Worm (Caenorhabditis elegans) whole organism, mixed stage, embryonic: ENCODE measurements around the gene gly-11.

Source experiments
- bed-3 ChIP-seq: fragments of 200-800 bp; sonication (Bioruptor generic); optimal IDR thresholded peaks from 3 replicates; lab custom pipeline; 2018; ENCODE audit warnings: mild to moderate bottlenecking, missing genetic modification characterization, moderate library complexity, missing compliant biosample characterization
- blmp-1 ChIP-seq: fragments of 150-350 bp; optimal IDR thresholded peaks from 2 replicates; lab custom pipeline; 2014; ENCODE audit warnings: missing biosample characterization, missing genetic modification characterization
- ceh-83 ChIP-seq: fragments of 200-800 bp; sonication (Bioruptor generic); optimal IDR thresholded peaks from 2 replicates; lab custom pipeline; 2018; ENCODE audit warnings: mild to moderate bottlenecking, missing genetic modification characterization, missing compliant biosample characterization
- ces-1 ChIP-seq: fragments of 150-350 bp; optimal IDR thresholded peaks from 2 replicates; lab custom pipeline; 2014; ENCODE audit warnings: missing biosample characterization, missing genetic modification reagents, missing genetic modification characterization
- cnd-1 ChIP-seq: fragments of 200-800 bp; sonication (Bioruptor generic); optimal IDR thresholded peaks from 2 replicates; lab custom pipeline; 2018; ENCODE audit warnings: mild to moderate bottlenecking, missing genetic modification characterization, missing compliant biosample characterization
- drap-1 ChIP-seq: fragments of 200-800 bp; sonication (Bioruptor generic); optimal IDR thresholded peaks from 3 replicates; lab custom pipeline; 2018; ENCODE audit warnings: mild to moderate bottlenecking, missing genetic modification characterization, missing compliant biosample characterization
- elt-1 ChIP-seq: sonication (generic microtip); optimal IDR thresholded peaks from 2 replicates; lab custom pipeline; 2017; ENCODE audit warnings: missing genetic modification characterization, mild to moderate bottlenecking, missing compliant biosample characterization, antibody characterized with exemption, moderate library complexity, borderline replicate concordance; ENCODE audit not compliant: insufficient read depth
- elt-3 ChIP-seq: fragments of 150-350 bp; optimal IDR thresholded peaks from 2 replicates; lab custom pipeline; 2014; ENCODE audit warnings: missing biosample characterization, missing genetic modification characterization
- ham-2 ChIP-seq: fragments of 200-800 bp; sonication (Bioruptor generic); optimal IDR thresholded peaks from 2 replicates; lab custom pipeline; 2018; ENCODE audit warnings: mild to moderate bottlenecking, missing genetic modification characterization, missing compliant biosample characterization
- hlh-1 ChIP-seq: fragments of 150-350 bp; optimal IDR thresholded peaks from 2 replicates; lab custom pipeline; 2014; ENCODE audit warnings: missing biosample characterization, missing genetic modification reagents, missing genetic modification characterization
- lsy-2 ChIP-seq: fragments of 150-350 bp; optimal IDR thresholded peaks from 2 replicates; lab custom pipeline; 2014; ENCODE audit warnings: missing biosample characterization, missing genetic modification characterization
- mab-5 ChIP-seq: fragments of 150-350 bp; optimal IDR thresholded peaks from 2 replicates; lab custom pipeline; 2014; ENCODE audit warnings: missing biosample characterization, missing genetic modification characterization
- mep-1 ChIP-seq: fragments of 150-350 bp; optimal IDR thresholded peaks from 2 replicates; lab custom pipeline; 2017; ENCODE audit warnings: missing biosample characterization, missing genetic modification reagents, missing genetic modification characterization, inconsistent platforms
- mls-2 ChIP-seq: sonication (generic microtip); optimal IDR thresholded peaks from 2 replicates; lab custom pipeline; 2016; ENCODE audit warnings: mild to moderate bottlenecking, missing genetic modification characterization, moderate library complexity, missing compliant biosample characterization
- nhr-2 ChIP-seq: fragments of 150-350 bp; optimal IDR thresholded peaks from 2 replicates; lab custom pipeline; 2014; ENCODE audit warnings: missing biosample characterization, missing genetic modification characterization
- nhr-237 ChIP-seq: fragments of 150-350 bp; optimal IDR thresholded peaks from 2 replicates; lab custom pipeline; 2014; ENCODE audit warnings: missing biosample characterization, missing genetic modification characterization
- pha-4 ChIP-seq: fragments of 150-350 bp; optimal IDR thresholded peaks from 2 replicates; lab custom pipeline; 2018; ENCODE audit warnings: missing biosample characterization, missing genetic modification reagents, missing genetic modification characterization
- sem-2 ChIP-seq: fragments of 200-800 bp; sonication (Bioruptor generic); optimal IDR thresholded peaks from 2 replicates; lab custom pipeline; 2018; ENCODE audit warnings: mild to moderate bottlenecking, missing genetic modification characterization, missing compliant biosample characterization
- sptf-1 ChIP-seq: sonication (generic microtip); optimal IDR thresholded peaks from 2 replicates; lab custom pipeline; 2017; ENCODE audit warnings: mild to moderate bottlenecking, missing genetic modification characterization, moderate library complexity, missing compliant biosample characterization
- tbx-8 ChIP-seq: fragments of 200-800 bp; sonication (Bioruptor generic); optimal IDR thresholded peaks from 2 replicates; lab custom pipeline; 2018; ENCODE audit warnings: mild to moderate bottlenecking, missing genetic modification characterization, moderate library complexity, missing compliant biosample characterization
- unc-120 ChIP-seq: sonication (generic microtip); optimal IDR thresholded peaks from 2 replicates; lab custom pipeline; 2017; ENCODE audit warnings: missing genetic modification characterization, missing compliant biosample characterization; ENCODE audit not compliant: poor library complexity, severe bottlenecking
- unc-39 ChIP-seq: fragments of 150-350 bp; optimal IDR thresholded peaks from 2 replicates; lab custom pipeline; 2014; ENCODE audit warnings: missing biosample characterization, missing genetic modification characterization
- unc-62 ChIP-seq: fragments of 150-350 bp; optimal IDR thresholded peaks from 2 replicates; lab custom pipeline; 2014; ENCODE audit warnings: missing biosample characterization, missing genetic modification reagents, missing genetic modification characterization
- zip-8 ChIP-seq: fragments of 150-350 bp; optimal IDR thresholded peaks from 2 replicates; lab custom pipeline; 2014; ENCODE audit warnings: missing biosample characterization, missing genetic modification characterization
- ztf-11 ChIP-seq: fragments of 150-350 bp; optimal IDR thresholded peaks from 2 replicates; lab custom pipeline; 2014; ENCODE audit warnings: missing biosample characterization, missing genetic modification characterization

The gly-11 gene

ce11 chrIII:12137515-12137914, 39.5 kb downstream of the gly-11 start:
- no peak for TF ChIP-seq sptf-1 (tag; lab: Kevin White, UChicago)
- TF ChIP-seq hlh-1 (tag; lab: Kevin White, UChicago) = no peak
- no peak for TF ChIP-seq ceh-83
- no peak for TF ChIP-seq ces-1
- no peak for TF ChIP-seq cnd-1 (tag; lab: Kevin White, UChicago)
- no peak for TF ChIP-seq sem-2 (GFP tag; lab: Kevin White, UChicago)
- no peak for TF ChIP-seq mab-5 (tag; lab: Kevin White, UChicago)
- no peak for TF ChIP-seq elt-1 (tag; lab: Kevin White, UChicago)
- TF ChIP-seq blmp-1 = no peak
- TF ChIP-seq elt-3 = no peak
- no peak for TF ChIP-seq mep-1 (tag; lab: Kevin White, UChicago)
- no peak for TF ChIP-seq zip-8 (tag; lab: Kevin White, UChicago)
- no peak for TF ChIP-seq ztf-11 (tag; lab: Kevin White, UChicago)
- no peak for TF ChIP-seq pha-4 (tag; lab: Kevin White, UChicago)
- TF ChIP-seq unc-39 (tag; lab: Kevin White, UChicago) = no peak
- no peak for TF ChIP-seq nhr-2 (tag; lab: Kevin White, UChicago)
- TF ChIP-seq lsy-2 (tag; lab: Kevin White, UChicago) = no peak
- TF ChIP-seq drap-1 = no peak

DNA sequence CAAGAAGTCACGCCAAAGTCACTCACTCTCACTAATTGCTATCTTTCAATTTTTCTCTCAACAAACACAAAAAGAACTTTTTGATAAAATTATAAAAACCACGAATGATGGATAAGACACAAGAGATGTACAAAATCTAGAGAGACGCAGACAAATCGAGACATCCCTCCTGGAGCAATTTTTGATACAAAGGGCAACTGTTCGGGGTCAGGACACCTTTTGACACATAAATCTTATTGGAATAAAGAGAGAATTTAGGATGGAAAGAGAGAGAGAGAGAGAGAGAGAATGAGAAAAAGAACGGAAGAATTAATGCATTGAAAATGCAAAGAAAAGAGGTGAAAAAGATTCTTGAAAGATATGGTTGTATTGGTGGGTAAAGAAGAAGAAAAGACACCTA, 40.0 kb downstream of the gly-11 start:
- TF ChIP-seq unc-62 (GFP tag; lab: Kevin White, UChicago) (peak; percentile 72), unc-120 (tag; lab: Kevin White, UChicago) (peak; percentile 36), nhr-2 (tag; lab: Kevin White, UChicago) (peak; percentile 64), bed-3 (no peak), hlh-1 (tag; lab: Kevin White, UChicago) (peak; percentile 87), mab-5 (tag; lab: Kevin White, UChicago) (peak; percentile 3)

ce11 chrIII:12135580-12135979, 41.5 kb downstream of the gly-11 start:
- TF ChIP-seq hlh-1 (tag; lab: Kevin White, UChicago) = no peak

DNA sequence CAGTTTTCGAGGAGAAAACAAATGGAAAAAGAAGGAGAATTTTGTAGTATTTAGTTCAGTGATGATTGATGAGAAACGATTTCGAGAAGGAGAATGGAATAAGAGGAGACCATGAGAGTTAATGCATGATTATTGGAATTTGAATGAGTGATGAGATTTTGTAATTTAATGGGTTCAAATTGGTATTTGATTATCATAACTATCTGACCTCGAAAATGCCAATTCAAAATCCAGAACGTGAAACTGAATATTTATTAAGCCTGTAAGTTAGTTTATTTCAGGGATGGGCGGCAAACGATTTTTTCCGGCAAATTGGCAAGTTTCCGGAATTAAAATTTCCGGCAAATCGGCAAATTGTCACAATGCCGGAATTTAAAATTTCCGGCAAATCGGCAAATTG, 43.9 kb downstream of the gly-11 start:
- no peak for TF ChIP-seq nhr-2 (tag; lab: Kevin White, UChicago)
- TF ChIP-seq, all 35 proteins: peak for 0

- TF ChIP-seq ham-2 (GFP tag; lab: Kevin White, UChicago) (peak; percentile 75), mep-1 (tag; lab: Kevin White, UChicago) (no peak)
These were observed 45.3 kb downstream of the gly-11 start for ce11 chrIII:12131751-12132150.

- TF ChIP-seq ces-1 = peak; percentile 50
- no peak for TF ChIP-seq lsy-2 (tag; lab: Kevin White, UChicago)
These were observed 46.3 kb downstream of the gly-11 start for ce11 chrIII:12130769-12131168.

DNA sequence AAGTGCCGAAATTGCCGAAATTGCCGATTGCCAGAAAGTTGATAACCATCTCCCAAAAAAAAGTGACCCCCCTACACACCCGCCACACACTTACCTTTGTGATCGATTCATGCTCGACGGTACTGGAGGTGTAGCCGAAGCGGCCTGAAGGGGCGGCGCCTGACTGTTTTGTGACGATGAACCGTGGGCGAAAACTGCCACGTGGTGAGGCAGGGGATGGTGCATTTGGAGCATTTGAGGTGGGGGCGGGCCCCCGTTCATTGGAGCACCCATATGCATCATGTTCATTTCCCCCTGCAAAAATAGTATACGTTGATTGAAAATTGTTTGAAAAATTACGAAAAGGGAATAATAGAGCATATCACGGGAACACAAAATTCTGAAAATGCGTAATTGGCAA, 47.0 kb downstream of the gly-11 start, which contains the start of gene Y75B8A.6:
Y75B8A.6 (minus strand) TSS at position 292 of the 400 bp plus-strand sequence.
- TF ChIP-seq mls-2 (tag; lab: Kevin White, UChicago) (no peak), ceh-83 (peak; percentile 6)
- TF ChIP-seq, all 35 proteins: peak for 1

- TF ChIP-seq bed-3 = no peak
- TF ChIP-seq ham-2 (GFP tag; lab: Kevin White, UChicago) = peak; percentile 23
- TF ChIP-seq tbx-8 = no peak
- no peak for TF ChIP-seq elt-1 (tag; lab: Kevin White, UChicago)
- TF ChIP-seq nhr-237 (tag; lab: Kevin White, UChicago) = no peak
- no peak for TF ChIP-seq elt-3
- TF ChIP-seq drap-1 = no peak
These were observed 52.7 kb downstream of the gly-11 start for ce11 chrIII:12124392-12124791.
